Worm (Caenorhabditis elegans) whole organism, late embryonic: ENCODE data around the gene rpl-11.1.

Experiments used
- C08G9.2 ChIP-seq: sonication (generic microtip); optimal IDR thresholded peaks from 2 replicates; lab custom pipeline; 2016; ENCODE audit warnings: mild to moderate bottlenecking, missing genetic modification characterization, moderate library complexity, missing compliant biosample characterization
- C38D4.7 ChIP-seq: fragments of 200-800 bp; sonication (Bioruptor generic); optimal IDR thresholded peaks from 2 replicates; lab custom pipeline; 2018; ENCODE audit warnings: mild to moderate bottlenecking, missing genetic modification characterization, moderate library complexity, missing compliant biosample characterization
- F13H6.1 ChIP-seq: sonication (generic microtip); optimal IDR thresholded peaks from 2 replicates; lab custom pipeline; 2016; ENCODE audit warnings: missing genetic modification characterization, missing compliant biosample characterization
- T23F11.4 ChIP-seq: fragments of 200-800 bp; sonication (Bioruptor generic); optimal IDR thresholded peaks from 2 replicates; lab custom pipeline; 2018; ENCODE audit warnings: mild to moderate bottlenecking, missing genetic modification characterization, missing compliant biosample characterization
- Y22D7AL.16 ChIP-seq: sonication (generic microtip); optimal IDR thresholded peaks from 2 replicates; lab custom pipeline; 2016; ENCODE audit warnings: missing genetic modification characterization, missing compliant biosample characterization
- ahr-1 ChIP-seq: sonication (generic microtip); optimal IDR thresholded peaks from 2 replicates; lab custom pipeline; 2016; ENCODE audit warnings: missing genetic modification characterization, missing compliant biosample characterization
- ceh-24 ChIP-seq: sonication (generic microtip); optimal IDR thresholded peaks from 2 replicates; lab custom pipeline; 2016; ENCODE audit warnings: mild to moderate bottlenecking, missing genetic modification characterization, missing compliant biosample characterization
- ceh-30 ChIP-seq: fragments of 150-350 bp; optimal IDR thresholded peaks from 2 replicates; lab custom pipeline; 2014; ENCODE audit warnings: missing biosample characterization, missing genetic modification characterization
- ceh-45 ChIP-seq: fragments of 200-800 bp; sonication (Bioruptor generic); IDR thresholded peaks from 2 replicates; pipeline ENCODE4 v1.3.6; 2022; ENCODE audit warnings: missing genetic modification reagents, missing genetic modification characterization, missing compliant biosample characterization
- ceh-48 ChIP-seq: sonication (generic microtip); optimal IDR thresholded peaks from 2 replicates; lab custom pipeline; 2016; ENCODE audit warnings: missing genetic modification characterization, inconsistent platforms, missing compliant biosample characterization
- ceh-6 ChIP-seq: fragments of 200-800 bp; sonication (Bioruptor generic); optimal IDR thresholded peaks from 2 replicates; lab custom pipeline; 2018; ENCODE audit warnings: mild to moderate bottlenecking, missing genetic modification characterization, missing compliant biosample characterization
- che-1 ChIP-seq: sonication (generic microtip); optimal IDR thresholded peaks from 2 replicates; lab custom pipeline; 2016; ENCODE audit warnings: mild to moderate bottlenecking, missing genetic modification characterization, missing compliant biosample characterization
- elt-2 ChIP-seq: sonication (generic microtip); optimal IDR thresholded peaks from 2 replicates; lab custom pipeline; 2016; ENCODE audit warnings: missing genetic modification reagents, missing genetic modification characterization, missing compliant biosample characterization
- ets-4 ChIP-seq: sonication (generic microtip); optimal IDR thresholded peaks from 2 replicates; lab custom pipeline; 2016; ENCODE audit warnings: missing genetic modification characterization, missing compliant biosample characterization
- eyg-1 ChIP-seq: sonication (generic microtip); optimal IDR thresholded peaks from 2 replicates; lab custom pipeline; 2016; ENCODE audit warnings: missing genotype, missing genetic modification characterization, missing compliant biosample characterization
- fax-1 ChIP-seq: sonication (generic microtip); optimal IDR thresholded peaks from 2 replicates; lab custom pipeline; 2016; ENCODE audit warnings: missing genotype, missing genetic modification characterization, missing compliant biosample characterization
- fkh-6 ChIP-seq: sonication (generic microtip); optimal IDR thresholded peaks from 2 replicates; lab custom pipeline; 2016; ENCODE audit warnings: missing genetic modification characterization, missing compliant biosample characterization
- hlh-13 ChIP-seq: fragments of 200-800 bp; sonication (Bioruptor generic); optimal IDR thresholded peaks from 2 replicates; lab custom pipeline; 2018; ENCODE audit warnings: mild to moderate bottlenecking, missing genetic modification characterization, missing compliant biosample characterization
- lim-6 ChIP-seq: sonication (generic microtip); optimal IDR thresholded peaks from 2 replicates; lab custom pipeline; 2016; ENCODE audit warnings: missing genetic modification characterization, missing compliant biosample characterization
- lin-11 ChIP-seq: fragments of 200-800 bp; sonication (Bioruptor generic); optimal IDR thresholded peaks from 2 replicates; lab custom pipeline; 2018; ENCODE audit warnings: mild to moderate bottlenecking, missing genetic modification characterization, missing compliant biosample characterization
- madf-2 ChIP-seq: sonication (generic microtip); optimal IDR thresholded peaks from 2 replicates; lab custom pipeline; 2017; ENCODE audit warnings: missing genetic modification characterization, missing compliant biosample characterization
- nfya-1 ChIP-seq: sonication (generic microtip); optimal IDR thresholded peaks from 2 replicates; lab custom pipeline; 2017; ENCODE audit warnings: missing genetic modification characterization, mild to moderate bottlenecking, missing compliant biosample characterization, antibody characterized with exemption, moderate library complexity
- nhr-11 ChIP-seq: fragments of 150-350 bp; optimal IDR thresholded peaks from 2 replicates; lab custom pipeline; 2014; ENCODE audit warnings: missing biosample characterization, missing genetic modification characterization
- npax-4 ChIP-seq: sonication (generic microtip); optimal IDR thresholded peaks from 2 replicates; lab custom pipeline; 2016; ENCODE audit warnings: missing genetic modification characterization, missing compliant biosample characterization
- pag-3 ChIP-seq: sonication (generic microtip); optimal IDR thresholded peaks from 2 replicates; lab custom pipeline; 2016; ENCODE audit warnings: missing compliant biosample characterization, missing genetic modification characterization, borderline replicate concordance
- pha-2 ChIP-seq: sonication (generic microtip); optimal IDR thresholded peaks from 2 replicates; lab custom pipeline; 2017; ENCODE audit warnings: mild to moderate bottlenecking, missing genetic modification characterization, missing compliant biosample characterization
- pha-4 ChIP-seq: fragments of 150-350 bp; optimal IDR thresholded peaks from 2 replicates; lab custom pipeline; 2018; ENCODE audit warnings: missing biosample characterization, missing genetic modification reagents, missing genetic modification characterization
- ref-2 ChIP-seq: sonication (generic microtip); optimal IDR thresholded peaks from 2 replicates; lab custom pipeline; 2016; ENCODE audit warnings: missing genetic modification characterization, missing compliant biosample characterization
- rnt-1 ChIP-seq: sonication (generic microtip); optimal IDR thresholded peaks from 2 replicates; lab custom pipeline; 2016; ENCODE audit warnings: missing genetic modification characterization, missing compliant biosample characterization
- sdc-2 ChIP-seq: sonication (generic microtip); optimal IDR thresholded peaks from 2 replicates; lab custom pipeline; 2016; ENCODE audit warnings: missing genotype, missing genetic modification characterization, missing compliant biosample characterization
- syd-9 ChIP-seq: sonication (generic microtip); optimal IDR thresholded peaks from 2 replicates; lab custom pipeline; 2016; ENCODE audit warnings: mild to moderate bottlenecking, missing genetic modification characterization, moderate library complexity, missing compliant biosample characterization
- tbx-2 ChIP-seq: sonication (generic microtip); optimal IDR thresholded peaks from 2 replicates; lab custom pipeline; 2016; ENCODE audit warnings: missing genetic modification characterization, missing compliant biosample characterization
- unc-3 ChIP-seq, 2 experiments: fragments of 200-800 bp in 1 of 2; sonication (Bioruptor generic) in 1 of 2; sonication (generic microtip) in 1 of 2; conservative IDR thresholded peaks in 1 of 2; optimal IDR thresholded peaks in 1 of 2; 2 replicates each; pipeline versions ENCODE4 v1.3.6 to Lab custom; 2016 to 2022; ENCODE audit warnings: missing compliant biosample characterization in 2 of 2, missing genetic modification characterization in 2 of 2, missing genetic modification reagents in 1 of 2
- unc-42 ChIP-seq: sonication (generic microtip); optimal IDR thresholded peaks from 2 replicates; lab custom pipeline; 2016; ENCODE audit warnings: missing genotype, missing genetic modification characterization, missing compliant biosample characterization
- unc-55 ChIP-seq: sonication (generic microtip); optimal IDR thresholded peaks from 2 replicates; lab custom pipeline; 2017; ENCODE audit warnings: missing biosample characterization, missing genetic modification reagents, missing genetic modification characterization
- unc-86 ChIP-seq: sonication (generic microtip); optimal IDR thresholded peaks from 2 replicates; lab custom pipeline; 2016; ENCODE audit warnings: missing genetic modification characterization, missing compliant biosample characterization
- ztf-16 ChIP-seq: sonication (generic microtip); optimal IDR thresholded peaks from 2 replicates; lab custom pipeline; 2017; ENCODE audit warnings: missing genetic modification characterization, missing compliant biosample characterization

rpl-11.1 gene

DNA sequence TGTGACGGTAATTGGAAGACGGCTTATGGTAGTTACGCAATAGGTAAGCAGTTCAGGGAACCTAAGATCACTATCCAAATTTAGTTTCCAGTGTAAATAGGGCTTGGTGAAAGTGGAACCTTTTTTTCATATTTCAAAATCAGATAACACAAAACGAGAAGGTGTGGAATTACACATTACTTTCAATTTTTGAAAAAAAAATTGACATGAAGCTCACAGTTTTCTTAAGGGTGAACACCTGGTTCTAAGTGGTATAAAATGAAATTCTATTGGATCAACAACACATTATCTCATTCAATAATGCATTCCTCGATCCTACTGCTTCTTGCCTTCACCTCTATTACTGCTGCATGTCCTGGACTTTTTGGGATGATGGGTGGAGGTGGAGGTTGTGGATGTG, 29.9 kb downstream of the rpl-11.1 start, which contains the start of gene grl-30:
TSS of gene grl-30 (plus strand) at position 301 of the 400 bp plus-strand sequence.
- TF ChIP-seq fkh-6 (tag; lab: Kevin White, UChicago), result no peak
- TF ChIP-seq elt-2 (tag; lab: Kevin White, UChicago), result no peak

DNA sequence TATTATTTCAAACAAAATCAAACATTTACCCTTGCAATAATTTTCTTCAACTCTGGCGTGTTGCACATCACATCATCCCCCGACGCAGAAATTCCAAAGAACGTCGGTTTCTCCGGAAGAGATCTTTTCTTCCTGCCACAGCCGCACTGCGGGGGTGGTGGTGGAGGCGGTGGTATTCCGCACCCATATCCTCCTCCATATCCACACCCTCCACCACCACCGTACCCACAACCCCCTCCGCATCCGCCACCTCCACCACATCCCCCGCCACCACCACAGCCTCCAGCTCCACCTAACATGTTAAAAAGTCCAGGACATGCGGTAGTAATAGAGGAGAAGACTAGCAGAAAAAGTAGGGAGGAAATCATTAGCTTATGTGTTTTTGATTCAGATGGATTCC, 31.0 kb downstream of the rpl-11.1 start, which contains the start of gene grl-29:
TSS of gene grl-29 (minus strand) at position 368 of the 400 bp plus-strand sequence.
- TF ChIP-seq unc-3 (GFP tag; conservative IDR thresholded peaks at IDR 0.05; lab: Robert Waterston, UW) (no peak), unc-3 (tag; optimal IDR thresholded peaks at IDR 0.05; lab: Kevin White, UChicago) (no peak), hlh-13 (GFP tag; lab: Kevin White, UChicago) (no peak), syd-9 (no peak), npax-4 (no peak), ceh-30 (tag; lab: Kevin White, UChicago) (no peak)

DNA sequence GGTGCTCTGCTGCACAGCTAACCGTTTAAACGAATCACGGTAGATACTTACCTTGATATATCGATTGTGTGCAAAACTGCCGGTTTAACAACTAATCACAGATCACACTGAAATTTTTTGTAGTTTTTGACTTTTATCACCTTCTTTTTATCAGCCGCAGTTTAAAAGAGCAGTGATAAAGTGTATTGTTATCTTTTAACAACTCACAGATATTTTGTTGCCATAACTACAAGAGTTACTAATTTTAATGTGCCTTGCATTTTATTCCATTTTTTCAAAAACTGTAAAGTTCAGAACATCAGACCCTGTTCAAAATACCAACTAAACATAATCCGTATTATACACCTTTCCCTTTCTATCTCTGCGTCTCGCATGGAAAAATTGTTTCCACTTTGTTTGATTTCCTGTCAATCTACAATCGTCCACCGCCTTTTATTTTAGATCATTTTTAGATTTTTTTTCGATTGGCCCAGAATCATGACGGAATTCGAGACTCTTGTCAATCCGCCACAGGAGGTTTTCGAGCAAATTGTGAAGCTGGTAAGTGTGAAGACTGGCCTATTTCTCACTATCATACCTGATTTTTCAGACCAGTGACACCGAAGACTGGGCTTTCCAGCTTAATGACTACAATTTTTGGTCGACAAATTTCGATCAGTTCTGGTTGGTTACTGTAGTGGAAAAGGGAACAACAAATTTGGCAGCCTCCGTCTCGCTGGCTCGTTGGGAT, 33.0 kb downstream of the rpl-11.1 start, which contains the start of gene T24A6.20:
TSS of gene T24A6.20 (plus strand) at position 395 of the 730 bp plus-strand sequence.
- TF ChIP-seq elt-2 (tag; lab: Kevin White, UChicago) (peak; percentile 86), unc-86 (tag; lab: Kevin White, UChicago) (no peak)

DNA sequence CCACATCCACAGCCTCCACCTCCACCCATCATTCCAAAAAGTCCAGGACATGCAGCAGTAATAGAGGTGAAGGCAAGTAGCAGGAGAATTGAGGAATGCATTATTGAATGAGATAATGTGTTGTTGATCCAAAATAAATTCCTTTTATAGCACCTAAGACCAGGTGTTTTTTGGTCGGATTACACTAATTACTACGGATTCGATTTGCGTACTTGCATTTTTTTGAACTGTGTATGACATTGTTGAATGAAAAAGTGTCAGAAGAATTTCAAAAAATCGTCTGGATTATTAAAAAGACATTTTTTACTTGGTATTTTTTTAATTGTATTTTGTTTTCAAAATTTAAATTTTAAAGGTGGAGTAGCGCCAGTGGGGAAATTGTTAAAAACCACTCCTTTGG, 34.1 kb downstream of the rpl-11.1 start, which contains the start of gene grl-28:
TSS of gene grl-28 (minus strand) at position 101 of the 400 bp plus-strand sequence.
- TF ChIP-seq unc-86 (tag; lab: Kevin White, UChicago) (no peak), unc-3 (GFP tag; conservative IDR thresholded peaks at IDR 0.05; lab: Robert Waterston, UW) (no peak), unc-3 (tag; optimal IDR thresholded peaks at IDR 0.05; lab: Kevin White, UChicago) (no peak), ahr-1 (tag; lab: Kevin White, UChicago) (no peak), syd-9 (no peak), sdc-2 (tag; lab: Kevin White, UChicago) (no peak), pag-3 (tag; lab: Kevin White, UChicago) (no peak), F13H6.1 (tag; lab: Kevin White, UChicago) (no peak), ref-2 (tag; lab: Kevin White, UChicago) (no peak), lin-11 (tag; lab: Kevin White, UChicago) (no peak), unc-55 (GFP tag; lab: Kevin White, UChicago) (no peak), eyg-1 (tag; lab: Kevin White, UChicago) (no peak), nhr-11 (tag; lab: Kevin White, UChicago) (no peak), C08G9.2 (tag; lab: Kevin White, UChicago) (no peak)

DNA sequence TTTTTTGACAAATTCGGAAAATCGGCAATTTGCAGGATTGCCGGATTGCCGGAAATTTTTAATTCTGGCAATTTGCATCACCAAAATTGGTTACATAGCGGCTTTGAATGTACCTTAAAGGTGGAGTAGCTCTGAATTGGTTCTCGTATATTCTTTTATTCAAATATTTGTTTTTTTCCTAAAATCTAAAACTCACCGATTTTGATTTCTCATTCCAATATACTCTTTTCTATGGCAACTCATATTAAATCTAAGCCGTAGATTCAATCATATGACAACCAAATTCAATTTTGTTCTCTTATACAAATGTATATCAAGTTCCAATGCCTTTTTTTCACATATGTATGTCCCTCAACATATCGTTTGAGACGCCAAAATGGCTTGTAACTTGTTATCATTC, 36.3 kb downstream of the rpl-11.1 start, which contains the start of gene sri-21:
TSS of gene sri-21 (plus strand) at position 301 of the 400 bp plus-strand sequence.
- TF ChIP-seq T23F11.4 (GFP tag; lab: Kevin White, UChicago) (no peak), fkh-6 (tag; lab: Kevin White, UChicago) (no peak), ceh-45 (no peak), unc-42 (no peak), lim-6 (tag; lab: Kevin White, UChicago) (no peak), unc-3 (GFP tag; conservative IDR thresholded peaks at IDR 0.05; lab: Robert Waterston, UW) (no peak), unc-3 (tag; optimal IDR thresholded peaks at IDR 0.05; lab: Kevin White, UChicago) (no peak), ceh-48 (tag; lab: Kevin White, UChicago) (no peak), ceh-6 (GFP tag; lab: Kevin White, UChicago) (no peak), pha-4 (tag; lab: Kevin White, UChicago) (no peak), Y22D7AL.16 (no peak), elt-2 (tag; lab: Kevin White, UChicago) (no peak), sdc-2 (tag; lab: Kevin White, UChicago) (no peak), fax-1 (tag; lab: Kevin White, UChicago) (no peak), ztf-16 (no peak)

DNA sequence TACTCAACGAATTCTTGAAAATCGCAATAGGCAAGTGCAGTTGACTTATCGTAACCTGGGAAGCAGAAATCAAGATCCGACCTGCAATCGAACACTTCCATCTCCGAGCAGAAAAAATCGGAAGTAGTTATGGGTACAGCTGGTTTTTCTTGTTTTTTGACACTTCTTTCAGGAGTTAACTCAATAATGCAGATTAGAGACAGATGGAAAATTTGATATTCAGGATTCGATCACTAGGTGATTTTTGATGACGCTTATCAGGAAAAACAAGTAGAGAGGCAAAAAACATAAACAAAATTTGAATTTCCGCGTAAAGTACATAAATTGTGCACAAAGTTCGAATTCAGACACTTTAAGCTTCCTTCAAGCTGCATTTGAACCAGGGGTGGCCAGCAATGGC, 37.1 kb downstream of the rpl-11.1 start, which contains the start of gene srw-130:
TSS of gene srw-130 (minus strand) at position 101 of the 400 bp plus-strand sequence.
- TF ChIP-seq tbx-2 (tag; lab: Kevin White, UChicago), result no peak
- no peak for TF ChIP-seq ceh-48 (tag; lab: Kevin White, UChicago)
- no peak for TF ChIP-seq hlh-13 (GFP tag; lab: Kevin White, UChicago)
- no peak for TF ChIP-seq rnt-1
- no peak for TF ChIP-seq C08G9.2 (tag; lab: Kevin White, UChicago)
- TF ChIP-seq che-1, result no peak
- TF ChIP-seq C38D4.7 (GFP tag; lab: Kevin White, UChicago), result no peak
- TF ChIP-seq ceh-24 (tag; lab: Kevin White, UChicago), result no peak
- TF ChIP-seq sdc-2 (tag; lab: Kevin White, UChicago), result no peak
- no peak for TF ChIP-seq nfya-1 (tag; lab: Kevin White, UChicago)
- TF ChIP-seq ets-4 (tag; lab: Kevin White, UChicago), result no peak
- TF ChIP-seq madf-2 (tag; lab: Kevin White, UChicago), result no peak
- no peak for TF ChIP-seq pha-2
